Worm (Caenorhabditis elegans) whole organism, young adult: ENCODE data around the gene F22B5.4.

ENCODE experiments used
- B0035.1 ChIP-seq: sonication (generic microtip); optimal IDR thresholded peaks from 2 replicates; lab custom pipeline; 2016; ENCODE audit warnings: missing genetic modification characterization, mild to moderate bottlenecking, missing compliant biosample characterization, missing genotype, missing genetic modification reagents
- D2030.7 ChIP-seq: fragments of 200-800 bp; sonication (Bioruptor generic); IDR thresholded peaks from 2 replicates; pipeline ENCODE4 v1.3.6; 2022; ENCODE audit warnings: missing genetic modification reagents, missing genetic modification characterization, missing compliant biosample characterization
- F10E7.11 ChIP-seq: sonication (generic microtip); optimal IDR thresholded peaks from 2 replicates; lab custom pipeline; 2017; ENCODE audit warnings: mild to moderate bottlenecking, missing genetic modification characterization, moderate library complexity, missing compliant biosample characterization
- F22D6.2 ChIP-seq: sonication (generic microtip); optimal IDR thresholded peaks from 2 replicates; lab custom pipeline; 2016; ENCODE audit warnings: mild to moderate bottlenecking, missing genetic modification characterization, missing compliant biosample characterization
- F33H1.4 ChIP-seq: fragments of 200-800 bp; sonication (Bioruptor generic); IDR thresholded peaks from 2 replicates; pipeline ENCODE4 v1.3.6; 2022; ENCODE audit warnings: missing genetic modification reagents, missing genetic modification characterization, missing compliant biosample characterization
- F49E8.2 ChIP-seq: sonication (generic microtip); optimal IDR thresholded peaks from 3 replicates; lab custom pipeline; 2017; ENCODE audit warnings: missing genetic modification characterization, mild to moderate bottlenecking, missing compliant biosample characterization, antibody characterized with exemption, moderate library complexity; ENCODE audit not compliant: insufficient read depth
- F57A8.1 ChIP-seq: fragments of 200-800 bp; sonication (Bioruptor generic); optimal IDR thresholded peaks from 2 replicates; lab custom pipeline; 2018; ENCODE audit warnings: mild to moderate bottlenecking, missing genetic modification characterization, moderate library complexity, missing compliant biosample characterization
- K12H6.12 ChIP-seq: fragments of 200-800 bp; sonication (Bioruptor generic); optimal IDR thresholded peaks from 2 replicates; lab custom pipeline; 2018; ENCODE audit warnings: mild to moderate bottlenecking, missing genetic modification characterization, missing compliant biosample characterization
- T26A5.8 ChIP-seq: sonication (generic microtip); optimal IDR thresholded peaks from 2 replicates; lab custom pipeline; 2016; ENCODE audit warnings: missing genetic modification characterization, missing compliant biosample characterization
- Y53F4B.3 ChIP-seq: fragments of 200-800 bp; sonication (Bioruptor generic); IDR thresholded peaks from 2 replicates; pipeline ENCODE4 v1.3.6; 2022; ENCODE audit warnings: missing genetic modification reagents, missing genetic modification characterization, missing compliant biosample characterization
- Y95B8A.8 ChIP-seq: fragments of 200-800 bp; sonication (Bioruptor generic); IDR thresholded peaks from 2 replicates; pipeline ENCODE4 v1.3.6; 2022; ENCODE audit warnings: missing genetic modification reagents, missing genetic modification characterization, missing compliant biosample characterization
- aptf-3 ChIP-seq: fragments of 200-800 bp; sonication (Bioruptor generic); IDR thresholded peaks from 2 replicates; pipeline ENCODE4 v1.3.6; 2022; ENCODE audit warnings: missing genetic modification characterization, missing compliant biosample characterization
- attf-5 ChIP-seq: fragments of 200-800 bp; sonication (Bioruptor generic); optimal IDR thresholded peaks from 2 replicates; lab custom pipeline; 2018; ENCODE audit warnings: mild to moderate bottlenecking, missing genetic modification characterization, missing compliant biosample characterization
- ceh-91 ChIP-seq: fragments of 200-800 bp; sonication (Bioruptor generic); IDR thresholded peaks from 2 replicates; pipeline ENCODE4 v1.3.6; 2022; ENCODE audit warnings: missing genetic modification reagents, missing genetic modification characterization, missing compliant biosample characterization
- dox-1 ChIP-seq: fragments of 200-800 bp; sonication (Bioruptor generic); IDR thresholded peaks from 2 replicates; pipeline ENCODE4 v1.3.6; 2022; ENCODE audit warnings: missing genetic modification reagents, missing genetic modification characterization, missing compliant biosample characterization
- dpff-1 ChIP-seq: sonication (generic microtip); optimal IDR thresholded peaks from 2 replicates; lab custom pipeline; 2017; ENCODE audit warnings: mild to moderate bottlenecking, missing genetic modification characterization, missing compliant biosample characterization
- dpl-1 ChIP-seq: fragments of 150-350 bp; optimal IDR thresholded peaks from 2 replicates; lab custom pipeline; 2014; ENCODE audit warnings: missing biosample characterization, missing genetic modification reagents, missing genetic modification characterization
- efl-1 ChIP-seq: fragments of 150-350 bp; optimal IDR thresholded peaks from 2 replicates; lab custom pipeline; 2014; ENCODE audit warnings: missing biosample characterization, missing genetic modification reagents, missing genetic modification characterization
- egl-18 ChIP-seq: fragments of 200-800 bp; sonication (Bioruptor generic); IDR thresholded peaks from 2 replicates; pipeline ENCODE4 v1.3.6; 2022; ENCODE audit warnings: missing genetic modification reagents, missing genetic modification characterization, missing compliant biosample characterization
- ekl-4 ChIP-seq: fragments of 200-800 bp; sonication (Bioruptor generic); IDR thresholded peaks from 2 replicates; pipeline ENCODE4 v1.3.6; 2022; ENCODE audit warnings: missing genetic modification reagents, missing genetic modification characterization, missing compliant biosample characterization
- hmg-20 ChIP-seq: fragments of 200-800 bp; sonication (Bioruptor generic); IDR thresholded peaks from 2 replicates; pipeline ENCODE4 v1.3.6; 2022; ENCODE audit warnings: missing genetic modification reagents, missing genetic modification characterization, missing compliant biosample characterization
- hsf-1 ChIP-seq: fragments of 200-800 bp; sonication (Bioruptor generic); IDR thresholded peaks from 2 replicates; pipeline ENCODE4 v1.3.6; 2022; ENCODE audit warnings: missing genetic modification reagents, missing genetic modification characterization, missing compliant biosample characterization
- lin-54 ChIP-seq: fragments of 200-800 bp; sonication (Bioruptor generic); optimal IDR thresholded peaks from 2 replicates; lab custom pipeline; 2018; ENCODE audit warnings: mild to moderate bottlenecking, missing genetic modification characterization, missing compliant biosample characterization
- lsl-1 ChIP-seq: fragments of 200-800 bp; sonication (Bioruptor generic); optimal IDR thresholded peaks from 2 replicates; lab custom pipeline; 2018; ENCODE audit warnings: mild to moderate bottlenecking, missing genetic modification characterization, moderate library complexity, missing compliant biosample characterization
- madf-6 ChIP-seq: fragments of 200-800 bp; sonication (Bioruptor generic); IDR thresholded peaks from 2 replicates; pipeline ENCODE4 v1.3.6; 2022; ENCODE audit warnings: missing genetic modification reagents, missing genetic modification characterization, missing compliant biosample characterization
- madf-8 ChIP-seq: fragments of 200-800 bp; sonication (Bioruptor generic); conservative IDR thresholded peaks from 2 replicates; pipeline ENCODE4 v1.3.6; 2022; ENCODE audit warnings: missing genetic modification reagents, missing genetic modification characterization, missing compliant biosample characterization
- nfya-2 ChIP-seq: fragments of 200-800 bp; sonication (Bioruptor generic); IDR thresholded peaks from 2 replicates; pipeline ENCODE4 v1.3.6; 2022; ENCODE audit warnings: missing genetic modification reagents, missing genetic modification characterization, missing compliant biosample characterization
- rec-8 ChIP-seq, 2 experiments: sonication (generic microtip); optimal IDR thresholded peaks; 2 replicates each; lab custom pipeline; 2016; ENCODE audit warnings: mild to moderate bottlenecking in 2 of 2, missing genetic modification characterization in 2 of 2, missing genetic modification reagents in 2 of 2, missing genotype in 2 of 2, missing biosample characterization in 1 of 2, missing compliant biosample characterization in 1 of 2, moderate library complexity in 1 of 2
- snpc-3.4 ChIP-seq: sonication (generic microtip); optimal IDR thresholded peaks from 2 replicates; lab custom pipeline; 2017; ENCODE audit warnings: missing genetic modification characterization, mild to moderate bottlenecking, missing compliant biosample characterization, antibody characterized with exemption, moderate library complexity, missing genotype, missing genetic modification reagents
- tbx-9 ChIP-seq: sonication (generic microtip); optimal IDR thresholded peaks from 2 replicates; lab custom pipeline; 2016; ENCODE audit warnings: borderline replicate concordance, missing genetic modification characterization, inconsistent platforms, missing compliant biosample characterization
- tlf-1 ChIP-seq: fragments of 200-800 bp; sonication (Bioruptor generic); optimal IDR thresholded peaks from 2 replicates; lab custom pipeline; 2018; ENCODE audit warnings: mild to moderate bottlenecking, missing genetic modification characterization, missing compliant biosample characterization
- xnd-1 ChIP-seq: sonication (generic microtip); optimal IDR thresholded peaks from 2 replicates; lab custom pipeline; 2016; ENCODE audit warnings: missing genotype, missing genetic modification reagents, missing genetic modification characterization, missing compliant biosample characterization
- zfh-2 ChIP-seq: fragments of 200-800 bp; sonication (Bioruptor generic); conservative IDR thresholded peaks from 2 replicates; pipeline ENCODE4 v1.3.6; 2022; ENCODE audit warnings: missing genetic modification reagents, missing genetic modification characterization, missing compliant biosample characterization
- ztf-25 ChIP-seq: fragments of 200-800 bp; sonication (Bioruptor generic); IDR thresholded peaks from 2 replicates; pipeline ENCODE4 v1.3.6; 2022; ENCODE audit warnings: missing genetic modification reagents, missing genetic modification characterization, missing compliant biosample characterization

The F22B5.4 gene

DNA sequence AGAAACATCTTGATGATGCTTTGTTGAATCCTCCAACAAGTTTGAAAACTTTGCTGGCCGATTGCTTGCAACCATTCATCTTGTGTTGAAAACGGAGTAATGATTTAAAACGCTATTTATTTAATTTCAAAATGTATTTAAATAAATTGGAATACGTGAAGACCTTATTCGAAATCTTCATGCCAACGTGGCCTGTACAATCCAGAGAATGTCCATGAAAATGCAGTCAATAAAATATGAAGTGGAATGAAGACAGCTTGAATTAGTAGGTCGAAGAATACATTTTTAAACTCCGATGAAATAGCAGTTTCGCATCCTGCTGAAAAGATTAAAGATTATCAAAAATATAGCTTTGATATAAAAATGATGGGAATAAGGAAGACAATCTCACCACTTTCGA is 5.0 kb downstream of the F22B5.4 start, which contains the start of gene F22B5.5:
Gene F22B5.5 (minus strand): TSS at position 101 of the 400 bp plus-strand sequence.
- TF ChIP-seq hmg-20 (GFP tag; lab: Robert Waterston, UW) (no peak), F57A8.1 (GFP tag; lab: Kevin White, UChicago) (no peak), dpl-1 (GFP tag; lab: Kevin White, UChicago) (no peak), T26A5.8 (tag; lab: Kevin White, UChicago) (no peak), lsl-1 (GFP tag; lab: Kevin White, UChicago) (no peak), dpff-1 (tag; lab: Kevin White, UChicago) (no peak), snpc-3.4 (tag; lab: Kevin White, UChicago) (no peak), ekl-4 (no peak), Y53F4B.3 (GFP tag; lab: Robert Waterston, UW) (no peak), Y95B8A.8 (GFP tag; lab: Robert Waterston, UW) (no peak), K12H6.12 (tag; lab: Kevin White, UChicago) (no peak), nfya-2 (GFP tag; lab: Robert Waterston, UW) (no peak), F49E8.2 (tag; lab: Kevin White, UChicago) (no peak), F22D6.2 (tag; lab: Kevin White, UChicago) (no peak), F33H1.4 (GFP tag; lab: Robert Waterston, UW) (no peak), ztf-25 (GFP tag; lab: Robert Waterston, UW) (no peak)

DNA sequence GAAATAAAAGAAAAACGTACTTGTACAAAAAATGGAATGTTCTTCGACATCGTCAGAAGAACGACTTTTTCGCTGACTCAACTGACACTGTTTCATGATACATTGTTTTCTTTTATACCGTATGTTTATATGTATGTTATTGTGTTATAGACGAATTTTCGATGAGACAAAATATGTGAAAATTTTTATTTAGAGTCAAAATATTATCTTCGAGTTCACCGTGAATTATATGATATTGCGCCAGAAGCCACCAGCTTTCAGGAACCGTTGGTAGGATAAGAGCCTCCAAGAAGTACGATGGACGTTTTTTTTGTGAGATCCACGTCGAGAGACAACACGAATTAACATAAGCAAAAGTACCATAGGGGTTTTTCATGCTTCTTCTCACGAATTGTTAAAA is 6.6 kb downstream of the F22B5.4 start, which contains the start of gene F22B5.6:
Gene F22B5.6 (minus strand): TSS at position 101 of the 400 bp plus-strand sequence.
- no peak for TF ChIP-seq lin-54 (GFP tag; lab: Kevin White, UChicago)
- no peak for TF ChIP-seq F10E7.11 (tag; lab: Kevin White, UChicago)
- no peak for TF ChIP-seq egl-18 (GFP tag; lab: Robert Waterston, UW)
- no peak for TF ChIP-seq aptf-3 (GFP tag; lab: Robert Waterston, UW)

DNA sequence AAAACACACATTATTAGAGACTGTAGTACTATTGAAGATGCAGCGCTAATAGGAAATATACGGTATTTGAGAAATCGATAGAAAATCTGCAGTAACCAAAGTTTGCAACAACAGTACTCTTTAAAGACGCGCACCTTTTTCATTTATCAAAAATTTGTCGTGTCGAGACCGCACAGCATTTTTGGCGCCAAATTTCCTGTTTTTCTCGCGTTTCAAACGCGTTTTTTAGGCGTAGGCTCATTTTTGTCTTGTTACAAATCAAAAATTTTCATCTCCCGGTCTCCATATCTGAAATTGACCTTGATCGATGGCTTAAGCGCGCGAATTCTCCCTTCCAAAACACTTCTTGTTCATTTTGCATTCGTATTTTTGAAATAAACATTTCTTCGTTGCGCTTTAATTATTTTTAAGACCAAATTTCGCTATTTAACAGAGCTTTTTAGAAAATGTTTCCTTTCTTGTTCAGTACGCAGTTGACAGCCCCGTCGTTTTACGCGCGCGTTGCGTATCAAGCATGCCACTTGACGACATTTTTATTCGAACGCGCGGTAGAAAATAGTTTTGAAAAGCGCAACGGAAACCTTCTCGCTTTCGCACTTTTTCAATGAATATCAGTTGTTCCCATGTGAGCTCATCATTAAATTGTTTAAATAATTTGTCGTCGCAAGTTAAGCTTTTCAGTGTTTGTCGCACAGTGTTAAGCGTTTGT is 7.3 kb downstream of the F22B5.4 start:
- 0 out of 2 replicates have a peak, but pooled peaks have one; percentile 18 for TF ChIP-seq dox-1
- peak; percentile 85 for TF ChIP-seq madf-8
- peak; percentile 89 for TF ChIP-seq efl-1 (GFP tag; lab: Kevin White, UChicago)
- peak; percentile 84 for TF ChIP-seq F33H1.4 (GFP tag; lab: Robert Waterston, UW)
- peak; percentile 81 for TF ChIP-seq ceh-91 (GFP tag; lab: Robert Waterston, UW)
- no peak for TF ChIP-seq rec-8 (tag; optimal IDR thresholded peaks at IDR 0.05; lab: Kevin White, UChicago)
- no peak for TF ChIP-seq B0035.1 (tag; lab: Kevin White, UChicago)
- no peak for TF ChIP-seq attf-5 (GFP tag; lab: Kevin White, UChicago)
- peak; percentile 24; the same call in 1 of the 2 replicates for TF ChIP-seq D2030.7 (GFP tag; lab: Robert Waterston, UW)
- peak; percentile 60 for TF ChIP-seq F49E8.2 (tag; lab: Kevin White, UChicago)
- TF ChIP-seq zfh-2 (GFP tag; lab: Robert Waterston, UW): no peak
- TF ChIP-seq dpl-1 (GFP tag; lab: Kevin White, UChicago): peak; percentile 76
- peak; percentile 74 for TF ChIP-seq hsf-1 (GFP tag; lab: Robert Waterston, UW)
- no peak for TF ChIP-seq nfya-2 (GFP tag; lab: Robert Waterston, UW)
- TF ChIP-seq tlf-1 (GFP tag; lab: Kevin White, UChicago): peak; percentile 48
- TF ChIP-seq xnd-1 (tag; lab: Kevin White, UChicago): peak; percentile 81
- peak; percentile 81 for TF ChIP-seq lsl-1 (GFP tag; lab: Kevin White, UChicago)
- peak; percentile 94 for TF ChIP-seq madf-6 (GFP tag; lab: Robert Waterston, UW)
- TF ChIP-seq lin-54 (GFP tag; lab: Kevin White, UChicago): peak; percentile 22
- peak; percentile 74 for TF ChIP-seq snpc-3.4 (tag; lab: Kevin White, UChicago)
- no peak for TF ChIP-seq tbx-9 (tag; lab: Kevin White, UChicago)
- TF ChIP-seq, all 124 proteins: peak for 15
